Fruit fly (Drosophila melanogaster): ENCODE data around the gene btsz.

btsz gene

DNA sequence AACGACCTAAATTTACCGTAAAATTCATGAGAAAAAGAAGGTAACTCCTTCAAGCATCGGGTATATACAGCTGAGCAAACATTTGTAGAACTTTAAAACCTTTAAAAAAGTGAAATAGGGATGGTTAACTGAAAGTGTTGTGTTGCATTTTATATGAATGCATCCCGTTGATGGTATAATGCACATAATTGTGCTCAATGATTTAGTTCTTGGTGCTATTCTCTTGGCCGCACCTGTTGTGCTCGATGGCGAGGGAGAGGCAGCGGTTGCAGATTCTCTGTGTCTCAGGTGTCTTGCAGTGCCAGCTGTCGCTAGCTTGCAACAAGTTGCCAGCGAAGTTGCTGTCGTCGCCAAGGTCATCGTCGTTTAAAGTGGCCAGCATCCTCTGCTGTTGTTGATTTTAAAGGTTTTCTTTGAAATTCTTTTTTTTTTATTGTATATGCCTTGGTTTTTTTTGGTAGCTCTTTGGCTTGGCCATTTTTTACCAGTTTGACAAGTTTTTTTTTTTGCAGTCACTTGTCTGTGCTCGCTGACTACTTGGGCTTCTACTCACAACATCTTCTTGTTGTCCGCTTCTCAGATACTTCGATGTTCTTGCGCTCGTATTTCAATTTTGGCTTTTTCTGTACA, 109.8 kb downstream of the btsz start (continued):
- TF ChIP-seq CG32006 (GFP tag; optimal IDR thresholded peaks at IDR 0.05) (peak; percentile 71), CG11294 (GFP tag; IDR thresholded peaks at IDR 0.05) (peak; percentile 23; the same call in 1 of the 2 replicates), Met (GFP tag; optimal IDR thresholded peaks at IDR 0.05) (peak; percentile 72), net (GFP tag; optimal IDR thresholded peaks at IDR 0.05) (peak; percentile 69), dac (GFP tag; optimal IDR thresholded peaks at IDR 0.05) (peak; percentile 7), ss (GFP tag; optimal IDR thresholded peaks at IDR 0.05) (peak; percentile 82 to 84), Eip78C (GFP tag) (peak; percentile 92), Sox14 (GFP tag; optimal IDR thresholded peaks at IDR 0.05) (peak; percentile 59), vri (GFP tag; optimal IDR thresholded peaks at IDR 0.05) (peak; percentile 42), CG8632 (GFP tag; optimal IDR thresholded peaks at IDR 0.05) (peak; percentile 63), dsx (GFP tag; optimal IDR thresholded peaks at IDR 0.05; ENCODE audit: poor library complexity, severe bottlenecking) (peak; percentile 19), Sox15 (GFP tag; optimal IDR thresholded peaks at IDR 0.05) (peak; percentile 44), fd59A (GFP tag; optimal IDR thresholded peaks at IDR 0.05) (peak; percentile 52), pdm3 (GFP tag; optimal IDR thresholded peaks at IDR 0.05) (peak; percentile 55), spab (GFP tag; optimal IDR thresholded peaks at IDR 0.05) (peak; percentile 47), Eip75B (GFP tag; optimal IDR thresholded peaks at IDR 0.05) (peak; percentile 84), CG7368 (GFP tag; optimal IDR thresholded peaks at IDR 0.05) (peak; percentile 60), CG31627 (GFP tag; optimal IDR thresholded peaks at IDR 0.05) (peak; percentile 66), Eip93F (GFP tag; optimal IDR thresholded peaks at IDR 0.05) (no peak)

DNA sequence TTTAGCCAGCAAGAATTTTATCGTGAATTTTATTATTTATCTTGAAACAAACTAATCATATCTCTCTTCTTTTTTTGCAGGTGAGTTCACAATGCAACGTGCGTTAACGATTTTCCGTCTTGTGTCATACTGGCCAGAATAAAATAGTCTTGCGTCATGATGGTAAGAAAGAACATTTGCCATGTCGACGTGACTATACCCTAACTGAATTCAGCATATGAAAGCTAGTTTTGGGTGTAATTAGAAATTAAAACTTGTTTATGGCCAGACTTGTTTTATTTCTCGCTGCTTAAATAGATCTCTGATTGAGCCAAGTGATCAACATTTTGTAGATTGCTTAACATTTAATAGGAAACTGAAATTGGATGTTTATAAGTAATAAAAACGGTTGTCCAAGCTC, 111.2 kb downstream of the btsz start:
- TF ChIP-seq acj6 (GFP tag; optimal IDR thresholded peaks at IDR 0.05), result no peak
- TF ChIP-seq CG11762 (GFP tag; optimal IDR thresholded peaks at IDR 0.05; ENCODE audit: insufficient read depth), result no peak
- TF ChIP-seq Eip78C (GFP tag), result peak; percentile 14
- no peak for TF ChIP-seq Eip93F (GFP tag; optimal IDR thresholded peaks at IDR 0.05)
- no peak for TF ChIP-seq lz (GFP tag; optimal IDR thresholded peaks at IDR 0.05)
- TF ChIP-seq fkh (GFP tag; optimal IDR thresholded peaks at IDR 0.05), result no peak
- TF ChIP-seq svp (GFP tag), result peak; percentile 60

DNA sequence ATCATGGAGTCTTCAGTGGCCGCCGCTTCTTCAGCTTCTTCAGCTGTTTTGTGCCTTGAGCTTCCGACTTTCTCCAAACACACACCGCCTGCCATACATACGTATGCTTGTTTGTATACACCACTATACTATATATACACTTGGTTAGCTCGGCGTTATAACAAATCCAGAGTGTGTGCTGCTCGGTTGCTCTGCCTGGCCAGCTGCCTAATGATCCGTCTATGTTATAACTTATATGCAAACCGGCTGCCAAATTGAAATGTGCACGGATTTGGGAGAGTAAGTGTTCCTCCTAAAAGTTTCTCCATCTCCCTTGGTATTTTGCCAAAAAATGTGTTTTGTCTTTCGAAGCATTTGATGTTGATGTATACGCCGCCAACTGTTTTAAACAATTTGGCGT, 111.8 kb downstream of the btsz start:
- TF ChIP-seq CG16779 (tag; optimal IDR thresholded peaks at IDR 0.05) (no peak), CG10631 (GFP tag; optimal IDR thresholded peaks at IDR 0.05) (no peak), pdm3 (GFP tag; optimal IDR thresholded peaks at IDR 0.05) (no peak), Smox (GFP tag; optimal IDR thresholded peaks at IDR 0.05) (no peak), CG15336 (GFP tag; IDR thresholded peaks at IDR 0.05) (no peak), CG11762 (GFP tag; optimal IDR thresholded peaks at IDR 0.05; ENCODE audit: insufficient read depth) (no peak), CG8319 (GFP tag; optimal IDR thresholded peaks at IDR 0.05) (no peak), CG1621 (tag; optimal IDR thresholded peaks at IDR 0.05) (no peak), lz (GFP tag; optimal IDR thresholded peaks at IDR 0.05) (no peak)

DNA sequence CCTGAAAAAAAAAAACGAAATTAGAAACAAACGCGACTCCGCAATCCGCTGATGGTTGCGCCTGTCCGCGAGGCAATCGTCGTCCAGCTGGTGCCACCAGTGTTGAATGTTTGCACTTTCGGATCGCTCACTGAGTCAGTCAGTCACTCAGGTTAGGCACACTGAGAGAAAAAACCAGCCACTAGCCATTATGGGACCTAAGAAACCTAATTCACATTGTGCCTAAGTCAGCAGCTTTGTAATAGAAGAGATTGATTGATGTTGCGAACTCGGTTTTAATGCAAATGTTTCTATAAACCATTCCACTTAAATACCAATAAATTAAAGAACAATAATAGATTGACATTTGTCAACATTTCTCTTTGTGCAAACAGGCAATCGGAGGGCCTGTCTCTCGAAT, 114.2 kb downstream of the btsz start:
- TF ChIP-seq pdm3 (GFP tag; optimal IDR thresholded peaks at IDR 0.05), result peak; percentile 12
- TF ChIP-seq Sox14 (GFP tag; optimal IDR thresholded peaks at IDR 0.05), result no peak
- TF ChIP-seq spab (GFP tag; optimal IDR thresholded peaks at IDR 0.05), result no peak
- TF ChIP-seq CG8319 (GFP tag; optimal IDR thresholded peaks at IDR 0.05), result no peak
- peak; percentile 65 for TF ChIP-seq CG8119 (GFP tag; IDR thresholded peaks at IDR 0.05)
- TF ChIP-seq CG16779 (tag; optimal IDR thresholded peaks at IDR 0.05), result no peak
- TF ChIP-seq Gug (GFP tag; IDR thresholded peaks at IDR 0.05), result 0 out of 2 replicates have a peak, but pooled peaks have one; percentile 19
- no peak for TF ChIP-seq fd59A (GFP tag; optimal IDR thresholded peaks at IDR 0.05)
- no peak for TF ChIP-seq CG6808 (GFP tag; optimal IDR thresholded peaks at IDR 0.05)
- no peak for TF ChIP-seq CG3919 (GFP tag; optimal IDR thresholded peaks at IDR 0.05)
- TF ChIP-seq salr (GFP tag; optimal IDR thresholded peaks at IDR 0.05), result no peak
- peak; percentile 12 for TF ChIP-seq achi (GFP tag; optimal IDR thresholded peaks at IDR 0.05)
- peak; percentile 5; the same call in 1 of the 3 replicates for TF ChIP-seq eg (GFP tag; IDR thresholded peaks at IDR 0.05)
- peak; percentile 19 for TF ChIP-seq Lpt (GFP tag; optimal IDR thresholded peaks at IDR 0.05)
- no peak for TF ChIP-seq net (GFP tag; optimal IDR thresholded peaks at IDR 0.05)
- TF ChIP-seq esn (GFP tag; optimal IDR thresholded peaks at IDR 0.05), result no peak
- TF ChIP-seq Eip93F (GFP tag; optimal IDR thresholded peaks at IDR 0.05), result no peak
- peak; percentile 47 for TF ChIP-seq OdsH (GFP tag; optimal IDR thresholded peaks at IDR 0.05)
- TF ChIP-seq Hr4 (GFP tag; optimal IDR thresholded peaks at IDR 0.05), result peak; percentile 68
- 0 out of 3 replicates have a peak, but pooled peaks have one; percentile 27 for TF ChIP-seq CG6163 (GFP tag; IDR thresholded peaks at IDR 0.05)
- TF ChIP-seq cyc (GFP tag; optimal IDR thresholded peaks at IDR 0.05), result no peak
- TF ChIP-seq CG32006 (GFP tag; optimal IDR thresholded peaks at IDR 0.05), result peak; percentile 75
- TF ChIP-seq CG4318 (GFP tag; optimal IDR thresholded peaks at IDR 0.05), result peak; percentile 37
- no peak for TF ChIP-seq svp (GFP tag)
- peak; percentile 77 for TF ChIP-seq CG15336 (GFP tag; IDR thresholded peaks at IDR 0.05)

Measured in whole organism, prepupa.